Fruit fly (Drosophila melanogaster) whole organism, prepupa: Measurements from ENCODE around the gene Ubx.

Experiments used
- Blimp-1 ChIP-seq: fragments of 200-800 bp; sonication (Bioruptor generic); optimal IDR thresholded peaks from 3 replicates; lab custom pipeline; 2017; ENCODE audit warnings: missing biosample characterization, missing genetic modification characterization, mild to moderate bottlenecking, moderate library complexity, missing genetic modification reagents
- CG10631 ChIP-seq: fragments of 200-800 bp; sonication (Bioruptor generic); optimal IDR thresholded peaks from 2 replicates; lab custom pipeline; 2016; ENCODE audit warnings: missing biosample characterization, missing genetic modification characterization
- CG10669 ChIP-seq: fragments of 200-800 bp; sonication (Bioruptor generic); optimal IDR thresholded peaks from 3 replicates; lab custom pipeline; 2018; ENCODE audit warnings: missing biosample characterization, mild to moderate bottlenecking, missing genetic modification characterization, moderate library complexity
- CG11294 ChIP-seq: fragments of 200-800 bp; sonication (Bioruptor generic); IDR thresholded peaks from 2 replicates; pipeline ENCODE4 v1.3.6; 2022; ENCODE audit warnings: missing biosample characterization, missing genetic modification characterization
- CG11902 ChIP-seq: fragments of 200-800 bp; sonication (Bioruptor generic); optimal IDR thresholded peaks from 3 replicates; lab custom pipeline; 2016; ENCODE audit warnings: missing biosample characterization, missing genetic modification characterization
- CG15336 ChIP-seq: fragments of 200-800 bp; sonication (Bioruptor generic); IDR thresholded peaks from 2 replicates; pipeline ENCODE4 v1.3.6; 2022; ENCODE audit warnings: missing biosample characterization, missing genetic modification characterization
- CG1621 ChIP-seq: fragments of 200-800 bp; sonication (Bioruptor generic); optimal IDR thresholded peaks from 3 replicates; lab custom pipeline; 2018; ENCODE audit warnings: missing biosample characterization, mild to moderate bottlenecking, missing genetic modification characterization
- CG16779 ChIP-seq: fragments of 200-800 bp; sonication (Bioruptor generic); optimal IDR thresholded peaks from 3 replicates; lab custom pipeline; 2017; ENCODE audit warnings: missing biosample characterization, mild to moderate bottlenecking, missing genetic modification characterization
- CG31627 ChIP-seq: fragments of 200-800 bp; sonication (Bioruptor generic); optimal IDR thresholded peaks from 3 replicates; lab custom pipeline; 2016; ENCODE audit warnings: missing biosample characterization, missing genetic modification characterization
- CG34406 ChIP-seq: fragments of 200-800 bp; sonication (Bioruptor generic); optimal IDR thresholded peaks from 3 replicates; lab custom pipeline; 2016; ENCODE audit warnings: missing biosample characterization, missing genetic modification characterization
- CG3919 ChIP-seq: fragments of 200-800 bp; sonication (Bioruptor generic); optimal IDR thresholded peaks from 3 replicates; lab custom pipeline; 2016; ENCODE audit warnings: missing biosample characterization, missing genetic modification characterization
- CG4318 ChIP-seq: fragments of 200-800 bp; sonication (Bioruptor generic); optimal IDR thresholded peaks from 3 replicates; lab custom pipeline; 2017; ENCODE audit warnings: missing biosample characterization, mild to moderate bottlenecking, missing genetic modification characterization
- CG6163 ChIP-seq: fragments of 200-800 bp; sonication (Bioruptor generic); IDR thresholded peaks from 3 replicates; pipeline ENCODE4 v1.3.6; 2022; ENCODE audit warnings: missing biosample characterization, missing genetic modification characterization
- CG6792 ChIP-seq: fragments of 200-800 bp; sonication (Bioruptor generic); optimal IDR thresholded peaks from 3 replicates; lab custom pipeline; 2016; ENCODE audit warnings: missing biosample characterization, missing genetic modification characterization
- CG6854 ChIP-seq: fragments of 200-800 bp; sonication (Bioruptor generic); optimal IDR thresholded peaks from 2 replicates; lab custom pipeline; 2017; ENCODE audit warnings: missing biosample characterization, mild to moderate bottlenecking, missing genetic modification characterization
- CG8119 ChIP-seq: fragments of 200-800 bp; sonication (Bioruptor generic); IDR thresholded peaks from 3 replicates; pipeline ENCODE4 v1.3.6; 2022; ENCODE audit warnings: missing biosample characterization, missing genetic modification characterization
- CG8632 ChIP-seq: fragments of 200-800 bp; sonication (Bioruptor generic); optimal IDR thresholded peaks from 3 replicates; lab custom pipeline; 2016; ENCODE audit warnings: missing biosample characterization, missing genetic modification characterization
- CG9139 ChIP-seq: fragments of 200-800 bp; sonication (Bioruptor generic); optimal IDR thresholded peaks from 3 replicates; lab custom pipeline; 2017; ENCODE audit warnings: missing biosample characterization, mild to moderate bottlenecking, missing genetic modification characterization
- Ets96B ChIP-seq: fragments of 200-800 bp; optimal IDR thresholded peaks from 2 replicates; lab custom pipeline; 2019; ENCODE audit warnings: missing biosample characterization, mild to moderate bottlenecking, missing genetic modification characterization, moderate library complexity
- Gug ChIP-seq: fragments of 200-800 bp; sonication (Bioruptor generic); IDR thresholded peaks from 2 replicates; pipeline ENCODE4 v1.3.6; 2022; ENCODE audit warnings: missing biosample characterization, missing genetic modification characterization
- Hr38 ChIP-seq: sonication (Bioruptor generic); optimal IDR thresholded peaks from 2 replicates; lab custom pipeline; 2016; ENCODE audit warnings: missing biosample characterization, missing genetic modification characterization
- Hr39 ChIP-seq: fragments of 200-800 bp; sonication (Bioruptor generic); optimal IDR thresholded peaks from 2 replicates; lab custom pipeline; 2016; ENCODE audit warnings: missing biosample characterization, missing genetic modification characterization
- Hr4 ChIP-seq: fragments of 200-800 bp; sonication (Bioruptor generic); optimal IDR thresholded peaks from 3 replicates; lab custom pipeline; 2016; ENCODE audit warnings: missing biosample characterization, missing genetic modification characterization
- Lpt ChIP-seq: fragments of 200-800 bp; sonication (Bioruptor generic); optimal IDR thresholded peaks from 3 replicates; lab custom pipeline; 2016; ENCODE audit warnings: missing biosample characterization, missing genetic modification characterization
- Met ChIP-seq: fragments of 200-800 bp; sonication (Bioruptor generic); optimal IDR thresholded peaks from 3 replicates; lab custom pipeline; 2016; ENCODE audit warnings: missing biosample characterization, missing genetic modification characterization
- Sox15 ChIP-seq: fragments of 200-800 bp; sonication (Bioruptor generic); optimal IDR thresholded peaks from 3 replicates; lab custom pipeline; 2016; ENCODE audit warnings: missing biosample characterization, missing genetic modification characterization
- achi ChIP-seq: fragments of 200-800 bp; sonication (Bioruptor generic); optimal IDR thresholded peaks from 3 replicates; lab custom pipeline; 2016; ENCODE audit warnings: missing biosample characterization, missing genetic modification characterization
- acj6 ChIP-seq: fragments of 200-800 bp; sonication (Bioruptor generic); optimal IDR thresholded peaks from 3 replicates; lab custom pipeline; 2016; ENCODE audit warnings: missing biosample characterization, missing genetic modification characterization
- cyc ChIP-seq: fragments of 200-800 bp; sonication (Bioruptor generic); optimal IDR thresholded peaks from 3 replicates; lab custom pipeline; 2016; ENCODE audit warnings: missing biosample characterization, missing genetic modification characterization
- dac ChIP-seq: fragments of 200-800 bp; sonication (Bioruptor generic); optimal IDR thresholded peaks from 2 replicates; lab custom pipeline; 2017; ENCODE audit warnings: missing biosample characterization, mild to moderate bottlenecking, missing genetic modification characterization
- dsx ChIP-seq: fragments of 200-800 bp; optimal IDR thresholded peaks from 3 replicates; lab custom pipeline; 2019; ENCODE audit warnings: missing biosample characterization, mild to moderate bottlenecking, missing genetic modification characterization, moderate library complexity; ENCODE audit not compliant: poor library complexity, severe bottlenecking
- fd59A ChIP-seq: fragments of 200-800 bp; sonication (Bioruptor generic); optimal IDR thresholded peaks from 2 replicates; lab custom pipeline; 2017; ENCODE audit warnings: missing biosample characterization, mild to moderate bottlenecking, missing genetic modification characterization, missing genetic modification reagents
- fd85E ChIP-seq: fragments of 200-800 bp; sonication (Bioruptor generic); optimal IDR thresholded peaks from 3 replicates; lab custom pipeline; 2016; ENCODE audit warnings: missing biosample characterization, missing genetic modification characterization
- fkh ChIP-seq: fragments of 200-800 bp; sonication (Bioruptor generic); optimal IDR thresholded peaks from 3 replicates; lab custom pipeline; 2017; ENCODE audit warnings: missing biosample characterization, mild to moderate bottlenecking, missing genetic modification characterization, moderate library complexity
- net ChIP-seq: fragments of 200-800 bp; sonication (Bioruptor generic); optimal IDR thresholded peaks from 3 replicates; lab custom pipeline; 2016; ENCODE audit warnings: missing biosample characterization, missing genetic modification characterization
- pdm3 ChIP-seq: fragments of 200-800 bp; sonication (Bioruptor generic); optimal IDR thresholded peaks from 3 replicates; lab custom pipeline; 2016; ENCODE audit warnings: missing biosample characterization, missing genetic modification characterization
- salr ChIP-seq, 2 experiments: fragments of 200-800 bp; sonication (Bioruptor generic); optimal IDR thresholded peaks; 3 replicates each; lab custom pipeline; 2016 to 2018; ENCODE audit warnings: missing biosample characterization in 2 of 2, missing genetic modification characterization in 2 of 2, mild to moderate bottlenecking in 1 of 2
- spab ChIP-seq: fragments of 200-800 bp; sonication (Bioruptor generic); optimal IDR thresholded peaks from 2 replicates; lab custom pipeline; 2017; ENCODE audit warnings: missing biosample characterization, mild to moderate bottlenecking, missing genetic modification characterization, missing genetic modification reagents
- ss ChIP-seq, 2 experiments: fragments of 200-800 bp; sonication (Bioruptor generic); optimal IDR thresholded peaks; 2 replicates in 1 of 2; 3 replicates in 1 of 2; lab custom pipeline; 2017 to 2018; ENCODE audit warnings: mild to moderate bottlenecking in 2 of 2, missing biosample characterization in 2 of 2, missing genetic modification characterization in 2 of 2, moderate library complexity in 1 of 2
- topi ChIP-seq: fragments of 200-800 bp; sonication (Bioruptor generic); optimal IDR thresholded peaks from 3 replicates; lab custom pipeline; 2016; ENCODE audit warnings: missing biosample characterization, missing genetic modification characterization

Gene Ubx

DNA sequence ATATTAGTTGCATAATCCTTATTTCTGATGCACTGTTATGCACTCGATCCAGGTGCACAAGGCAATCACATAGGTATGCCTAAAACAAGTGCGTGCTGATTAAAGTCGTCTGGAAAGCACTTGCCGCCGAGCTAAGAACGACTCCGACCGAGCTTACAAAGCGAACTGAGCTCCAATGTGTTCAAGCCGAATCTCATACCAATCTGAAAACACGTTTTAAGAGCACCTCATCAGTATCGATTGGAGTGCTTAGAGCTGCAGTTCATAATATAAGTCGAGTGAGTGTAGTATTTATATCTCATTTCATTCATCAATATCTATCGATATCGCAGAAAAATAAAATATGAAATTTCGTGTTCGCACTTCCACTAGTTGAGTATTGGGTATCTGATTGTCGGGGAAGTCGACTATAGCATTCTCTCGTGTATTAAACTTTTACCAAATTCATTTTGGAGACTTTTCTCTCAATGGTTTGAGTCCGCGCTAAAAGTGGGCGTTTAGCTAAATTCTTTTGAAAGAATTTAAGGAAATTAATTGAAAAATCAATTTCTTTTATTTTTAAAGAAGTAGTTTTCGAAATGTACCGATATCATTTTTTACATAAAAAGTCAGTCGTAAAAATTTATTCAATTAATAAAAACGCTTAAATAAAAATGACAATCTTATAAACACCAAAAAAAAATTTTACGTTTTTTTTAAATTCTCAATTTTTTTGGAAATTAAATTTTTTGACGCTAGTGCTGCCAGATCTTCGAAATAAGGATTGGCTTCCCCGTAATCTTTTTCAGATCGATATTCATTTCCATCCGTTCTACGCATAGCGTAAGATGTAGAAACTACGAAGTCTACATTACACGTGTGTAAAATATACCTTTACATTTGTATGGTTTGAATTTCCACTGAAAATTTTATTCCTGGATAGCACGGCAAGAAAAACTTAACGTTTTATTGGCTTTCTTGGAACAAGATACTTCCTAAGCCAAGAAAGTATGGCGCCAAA, 78.4 kb downstream of the Ubx start, which contains the start of gene modSP (continued):
- TF ChIP-seq CG11294 (GFP tag; lab: Robert Waterston, UW) (no peak), CG6792 (GFP tag; lab: Kevin White, UChicago) (peak; percentile 31), CG31627 (GFP tag; lab: Kevin White, UChicago) (peak; percentile 58), acj6 (peak; percentile 58), CG1621 (peak; percentile 57), spab (no peak), CG10631 (peak; percentile 13), CG34406 (GFP tag; lab: Kevin White, UChicago) (peak; percentile 37), CG6163 (peak; percentile 63; the same call in 1 of the 3 replicates), fd59A (GFP tag; lab: Kevin White, UChicago) (no peak), salr (GFP tag; optimal IDR thresholded peaks at IDR 0.05; lab: Kevin White, UChicago) (peak in 1 of 2 experiments; percentile 15), CG15336 (GFP tag; lab: Robert Waterston, UW) (peak; percentile 13; the same call in 1 of the 2 replicates), Hr38 (no peak), Met (GFP tag; lab: Kevin White, UChicago) (peak; percentile 64), CG16779 (no peak), ss (GFP tag; optimal IDR thresholded peaks at IDR 0.05; lab: Kevin White, UChicago) (peak; percentile 68 to 80), CG10669 (GFP tag; lab: Kevin White, UChicago) (no peak), CG8119 (GFP tag; lab: Robert Waterston, UW) (peak; percentile 37; the same call in 1 of the 3 replicates), CG11902 (no peak), fd85E (GFP tag; lab: Kevin White, UChicago) (no peak), CG3919 (GFP tag; lab: Kevin White, UChicago) (peak; percentile 53), Blimp-1 (no peak), topi (GFP tag; lab: Kevin White, UChicago) (peak; percentile 35), Lpt (GFP tag; lab: Kevin White, UChicago) (peak; percentile 44), pdm3 (GFP tag; lab: Kevin White, UChicago) (peak; percentile 53), CG4318 (GFP tag; lab: Kevin White, UChicago) (no peak)
- TF ChIP-seq, all 60 proteins: peak for 41

DNA sequence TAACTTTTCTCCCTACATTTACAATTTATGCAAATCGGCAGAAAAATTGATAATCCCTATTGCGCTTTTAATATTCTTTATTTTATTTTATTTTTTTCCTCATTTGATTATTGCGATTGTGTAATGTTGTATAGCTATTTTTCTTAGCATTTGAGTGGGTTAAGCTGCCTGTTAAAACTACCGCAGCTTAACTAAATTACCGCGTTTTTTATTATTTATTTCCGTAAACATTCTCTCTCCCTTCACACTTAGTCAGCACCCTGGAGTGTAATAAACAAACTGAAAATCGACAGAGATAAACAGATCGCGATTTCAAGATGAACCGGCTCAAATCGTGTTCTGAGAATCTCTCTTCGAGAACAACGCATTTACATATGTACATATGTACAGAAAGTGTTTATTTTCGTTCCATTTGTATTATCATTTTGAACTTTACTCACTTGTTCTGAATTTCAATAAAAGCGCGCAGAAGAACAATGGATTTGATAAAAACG, 79.2 kb downstream of the Ubx start:
- TF ChIP-seq fkh (GFP tag; lab: Kevin White, UChicago) (peak; percentile 69), CG10669 (GFP tag; lab: Kevin White, UChicago) (peak; percentile 50), CG9139 (no peak), CG6854 (GFP tag; lab: Kevin White, UChicago) (no peak)
- TF ChIP-seq, all 60 proteins: peak for 2

DNA sequence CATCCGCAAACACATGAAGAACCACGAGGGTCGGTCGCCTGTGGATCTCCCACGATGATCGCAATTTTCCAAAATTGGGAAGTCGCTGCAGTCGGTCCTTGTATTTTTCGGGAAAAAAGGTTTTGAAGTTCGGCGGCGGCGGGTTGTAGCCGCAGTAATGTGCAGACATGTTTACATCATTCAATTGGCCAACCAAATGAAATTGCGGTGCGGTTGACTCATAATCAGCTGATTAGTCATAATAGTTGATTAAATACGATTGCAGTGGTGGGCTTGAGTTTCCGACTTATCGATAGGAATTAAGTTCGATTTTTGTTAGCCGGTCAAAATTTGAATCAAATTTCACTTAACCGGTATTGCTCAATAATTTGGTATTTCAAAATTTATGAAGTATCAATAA, 82.1 kb downstream of the Ubx start, which contains the start of gene CG14907:
Gene CG14907 (minus strand): TSS at position 229 of the 400 bp plus-strand sequence.
- TF ChIP-seq Gug (GFP tag; lab: Robert Waterston, UW) = no peak
- TF ChIP-seq Sox15 (GFP tag; lab: Kevin White, UChicago) = no peak
- TF ChIP-seq dac (GFP tag; lab: Kevin White, UChicago) = no peak
- TF ChIP-seq CG15336 (GFP tag; lab: Robert Waterston, UW) = no peak
- TF ChIP-seq pdm3 (GFP tag; lab: Kevin White, UChicago) = no peak
- no peak for TF ChIP-seq Hr4 (GFP tag; lab: Kevin White, UChicago)
- no peak for TF ChIP-seq Hr39 (GFP tag; lab: Kevin White, UChicago)
- no peak for TF ChIP-seq Ets96B (tag; lab: Kevin White, UChicago)
- TF ChIP-seq Lpt (GFP tag; lab: Kevin White, UChicago) = no peak
- TF ChIP-seq cyc (GFP tag; lab: Kevin White, UChicago) = no peak
- no peak for TF ChIP-seq CG31627 (GFP tag; lab: Kevin White, UChicago)
- TF ChIP-seq CG16779 = no peak
- no peak for TF ChIP-seq achi
- TF ChIP-seq CG8632 (GFP tag; lab: Kevin White, UChicago) = no peak
- no peak for TF ChIP-seq dsx (GFP tag; lab: Kevin White, UChicago)
- TF ChIP-seq CG10631 = no peak
- no peak for TF ChIP-seq topi (GFP tag; lab: Kevin White, UChicago)
- no peak for TF ChIP-seq acj6
- TF ChIP-seq net (GFP tag; lab: Kevin White, UChicago) = no peak
